Fruit fly (Drosophila melanogaster) whole organism, embryonic: ENCODE results near the gene spirit.

Experiments
- B-H1 ChIP-seq: fragments of 200-800 bp; sonication (Bioruptor generic); IDR thresholded peaks from 3 replicates; pipeline ENCODE4 v1.3.6; 2022; ENCODE audit warnings: missing biosample characterization, missing genetic modification characterization
- CG10321 ChIP-seq: fragments of 200-800 bp; sonication (Bioruptor generic); IDR thresholded peaks from 2 replicates; pipeline ENCODE4 v1.3.6; 2022; ENCODE audit warnings: missing biosample characterization, missing genetic modification characterization
- CG10543 ChIP-seq: fragments of 200-800 bp; sonication (Bioruptor generic); optimal IDR thresholded peaks from 3 replicates; lab custom pipeline; 2017; ENCODE audit warnings: missing biosample characterization, mild to moderate bottlenecking, missing genetic modification characterization, moderate library complexity
- CG10654 ChIP-seq: fragments of 200-800 bp; sonication (Bioruptor generic); optimal IDR thresholded peaks from 2 replicates; lab custom pipeline; 2016; ENCODE audit warnings: missing biosample characterization, missing genetic modification characterization
- CG11504 ChIP-seq: fragments of 200-800 bp; sonication (Bioruptor generic); optimal IDR thresholded peaks from 3 replicates; lab custom pipeline; 2019; ENCODE audit warnings: missing biosample characterization, mild to moderate bottlenecking, missing genetic modification characterization, moderate library complexity
- CG11723 ChIP-seq: fragments of 200-800 bp; sonication (Bioruptor generic); optimal IDR thresholded peaks from 2 replicates; lab custom pipeline; 2017; ENCODE audit warnings: missing biosample characterization, mild to moderate bottlenecking, missing genetic modification characterization
- CG13296 ChIP-seq: fragments of 200-800 bp; sonication (Bioruptor generic); optimal IDR thresholded peaks from 3 replicates; lab custom pipeline; 2018; ENCODE audit warnings: missing biosample characterization, mild to moderate bottlenecking, missing genetic modification characterization
- CG1529 ChIP-seq: fragments of 200-800 bp; sonication (Bioruptor generic); optimal IDR thresholded peaks from 3 replicates; lab custom pipeline; 2018; ENCODE audit warnings: missing biosample characterization, missing genetic modification characterization
- CG15479 ChIP-seq: fragments of 200-800 bp; sonication (Bioruptor generic); optimal IDR thresholded peaks from 3 replicates; lab custom pipeline; 2019; ENCODE audit warnings: missing biosample characterization, mild to moderate bottlenecking, missing genetic modification characterization, moderate library complexity
- CG7556 ChIP-seq: fragments of 200-800 bp; sonication (Bioruptor generic); optimal IDR thresholded peaks from 2 replicates; lab custom pipeline; 2017; ENCODE audit warnings: missing biosample characterization, mild to moderate bottlenecking, missing genetic modification characterization
- CG7928 ChIP-seq: fragments of 200-800 bp; sonication (Bioruptor generic); optimal IDR thresholded peaks from 2 replicates; lab custom pipeline; 2017; ENCODE audit warnings: missing biosample characterization, mild to moderate bottlenecking, missing genetic modification characterization
- CG7963 ChIP-seq: fragments of 200-800 bp; sonication (Bioruptor generic); IDR thresholded peaks from 3 replicates; pipeline ENCODE4 v1.3.6; 2022; ENCODE audit warnings: missing biosample characterization, missing genetic modification characterization; ENCODE audit not compliant: partially characterized antibody
- CG9817 ChIP-seq: fragments of 200-800 bp; sonication (Bioruptor generic); optimal IDR thresholded peaks from 2 replicates; lab custom pipeline; 2018; ENCODE audit warnings: missing biosample characterization, mild to moderate bottlenecking, missing genetic modification characterization, moderate library complexity
- CG9876 ChIP-seq: fragments of 200-800 bp; sonication (Bioruptor generic); optimal IDR thresholded peaks from 2 replicates; lab custom pipeline; 2016; ENCODE audit warnings: missing biosample characterization, missing genetic modification characterization
- Dbx ChIP-seq: fragments of 200-800 bp; sonication (Bioruptor generic); IDR thresholded peaks from 3 replicates; pipeline ENCODE4 v1.3.6; 2022; ENCODE audit warnings: missing biosample characterization, missing genetic modification characterization
- ERR ChIP-seq: fragments of 200-800 bp; sonication (Bioruptor generic); optimal IDR thresholded peaks from 2 replicates; lab custom pipeline; 2016; ENCODE audit warnings: missing biosample characterization, missing genetic modification characterization
- Fer1 ChIP-seq: fragments of 200-800 bp; sonication (Bioruptor generic); optimal IDR thresholded peaks from 2 replicates; lab custom pipeline; 2017; ENCODE audit warnings: missing biosample characterization, mild to moderate bottlenecking, missing genetic modification characterization
- Gsc ChIP-seq: fragments of 200-800 bp; sonication (Bioruptor generic); IDR thresholded peaks from 2 replicates; pipeline ENCODE4 v1.3.6; 2022; ENCODE audit warnings: missing biosample characterization, missing genetic modification characterization
- HLH3B ChIP-seq: fragments of 200-800 bp; sonication (Bioruptor generic); IDR thresholded peaks from 2 replicates; pipeline ENCODE4 v1.3.6; 2022; ENCODE audit warnings: missing biosample characterization, missing genetic modification characterization
- HLH54F ChIP-seq: fragments of 200-800 bp; sonication (Bioruptor generic); optimal IDR thresholded peaks from 3 replicates; lab custom pipeline; 2016; ENCODE audit warnings: missing biosample characterization, missing genetic modification characterization
- HLHmδ ChIP-seq: fragments of 200-800 bp; sonication (Bioruptor generic); optimal IDR thresholded peaks from 2 replicates; lab custom pipeline; 2018; ENCODE audit warnings: missing biosample characterization, mild to moderate bottlenecking, missing genetic modification characterization, moderate library complexity
- Hand ChIP-seq: fragments of 200-800 bp; sonication (Bioruptor generic); optimal IDR thresholded peaks from 2 replicates; lab custom pipeline; 2017; ENCODE audit warnings: mild to moderate bottlenecking, missing biosample characterization, missing genetic modification reagents, missing genetic modification characterization
- Hsf ChIP-seq: fragments of 200-800 bp; sonication (Bioruptor generic); optimal IDR thresholded peaks from 3 replicates; lab custom pipeline; 2016; ENCODE audit warnings: missing biosample characterization, missing genetic modification characterization
- Meics ChIP-seq: fragments of 200-800 bp; sonication (Bioruptor generic); optimal IDR thresholded peaks from 2 replicates; lab custom pipeline; 2017; ENCODE audit warnings: missing biosample characterization, mild to moderate bottlenecking, missing genetic modification characterization
- NC2α ChIP-seq: fragments of 200-800 bp; sonication (Bioruptor generic); optimal IDR thresholded peaks from 2 replicates; lab custom pipeline; 2016; ENCODE audit warnings: missing biosample characterization, missing genetic modification characterization
- NFAT ChIP-seq: fragments of 200-800 bp; sonication (Bioruptor generic); IDR thresholded peaks from 2 replicates; pipeline ENCODE4 v1.3.6; 2022; ENCODE audit warnings: missing biosample characterization, missing genetic modification characterization
- Sry-δ ChIP-seq: fragments of 200-800 bp; sonication (Bioruptor generic); optimal IDR thresholded peaks from 2 replicates; lab custom pipeline; 2016; ENCODE audit warnings: missing biosample characterization, missing genetic modification characterization
- al ChIP-seq: fragments of 200-800 bp; sonication (Bioruptor generic); IDR thresholded peaks from 2 replicates; pipeline ENCODE4 v1.3.6; 2022; ENCODE audit warnings: missing biosample characterization, missing genetic modification characterization
- aop ChIP-seq: fragments of 200-800 bp; sonication (Bioruptor generic); IDR thresholded peaks from 2 replicates; pipeline ENCODE4 v1.3.6; 2022; ENCODE audit warnings: missing biosample characterization, missing genetic modification characterization
- ci ChIP-seq: fragments of 200-800 bp; sonication (Bioruptor generic); IDR thresholded peaks from 3 replicates; pipeline ENCODE4 v1.3.6; 2022; ENCODE audit warnings: missing biosample characterization, missing genetic modification characterization
- corto ChIP-seq: fragments of 200-800 bp; sonication (Bioruptor generic); optimal IDR thresholded peaks from 2 replicates; lab custom pipeline; 2016; ENCODE audit warnings: missing biosample characterization, mild to moderate bottlenecking, missing genetic modification characterization, moderate library complexity
- dm ChIP-seq: fragments of 200-800 bp; sonication (Bioruptor generic); optimal IDR thresholded peaks from 3 replicates; lab custom pipeline; 2016; ENCODE audit warnings: missing biosample characterization, missing genetic modification characterization
- eve ChIP-seq, 2 experiments: fragments of >200 bp; optimal IDR thresholded peaks; 2 replicates each; lab custom pipeline; 2017; ENCODE audit warnings: missing biosample characterization in 2 of 2, missing genetic modification characterization in 2 of 2
- fd64A ChIP-seq: fragments of 200-800 bp; sonication (Bioruptor generic); optimal IDR thresholded peaks from 3 replicates; lab custom pipeline; 2018; ENCODE audit warnings: missing biosample characterization, mild to moderate bottlenecking, missing genetic modification characterization
- fd96Cb ChIP-seq: fragments of 200-800 bp; sonication (Bioruptor generic); optimal IDR thresholded peaks from 2 replicates; lab custom pipeline; 2018; ENCODE audit warnings: missing biosample characterization, mild to moderate bottlenecking, missing genetic modification characterization, moderate library complexity
- gcm ChIP-seq: fragments of 200-800 bp; sonication (Bioruptor generic); optimal IDR thresholded peaks from 2 replicates; lab custom pipeline; 2019; ENCODE audit warnings: missing biosample characterization, mild to moderate bottlenecking, missing genetic modification characterization, moderate library complexity
- lola ChIP-seq, 3 experiments: fragments of >200 bp in 2 of 3; fragments of 200-800 bp in 1 of 3; sonication (Bioruptor generic) in 1 of 3; optimal IDR thresholded peaks; 2 replicates each; lab custom pipeline; 2017 to 2019; ENCODE audit warnings: missing biosample characterization in 3 of 3, missing genetic modification characterization in 3 of 3, mild to moderate bottlenecking in 1 of 3, moderate library complexity in 1 of 3
- lov ChIP-seq, 2 experiments: fragments of 200-800 bp in 1 of 2; fragments of >200 bp in 1 of 2; sonication (Bioruptor generic) in 1 of 2; IDR thresholded peaks in 1 of 2; optimal IDR thresholded peaks in 1 of 2; 2 replicates in 1 of 2; 3 replicates in 1 of 2; pipeline versions ENCODE4 v1.3.6 to Lab custom; 2017 to 2022; ENCODE audit warnings: missing biosample characterization in 1 of 2, missing genetic modification characterization in 1 of 2
- mirr ChIP-seq: fragments of 200-800 bp; sonication (Bioruptor generic); optimal IDR thresholded peaks from 3 replicates; lab custom pipeline; 2018; ENCODE audit warnings: missing biosample characterization, mild to moderate bottlenecking, missing genetic modification characterization
- psq ChIP-seq: fragments of 200-800 bp; sonication (Bioruptor generic); optimal IDR thresholded peaks from 2 replicates; lab custom pipeline; 2017; ENCODE audit warnings: missing biosample characterization, missing genetic modification characterization
- seq ChIP-seq: fragments of 200-800 bp; sonication (Bioruptor generic); IDR thresholded peaks from 2 replicates; pipeline ENCODE4 v1.3.6; 2022; ENCODE audit warnings: missing biosample characterization, missing genetic modification characterization
- slbo ChIP-seq: fragments of 200-800 bp; sonication (Bioruptor generic); IDR thresholded peaks from 2 replicates; pipeline ENCODE4 v1.3.6; 2022; ENCODE audit warnings: missing biosample characterization, missing genetic modification characterization
- trem ChIP-seq: fragments of 200-800 bp; optimal IDR thresholded peaks from 3 replicates; lab custom pipeline; 2019; ENCODE audit warnings: missing biosample characterization, mild to moderate bottlenecking, missing genetic modification characterization, moderate library complexity
- zen2 ChIP-seq: fragments of 200-800 bp; sonication (Bioruptor generic); IDR thresholded peaks from 3 replicates; pipeline ENCODE4 v1.3.6; 2022; ENCODE audit warnings: missing biosample characterization, missing genetic modification characterization; ENCODE audit not compliant: partially characterized antibody

spirit gene

dm6 chrX:8561404-8562397, 11.7 kb downstream of the spirit start (continued):
- TF ChIP-seq Gsc (GFP tag; lab: Robert Waterston, UW) (no peak), CG11504 (tag; lab: Kevin White, UChicago) (no peak), HLHmδ (no peak), NC2α (no peak), Meics (GFP tag; lab: Kevin White, UChicago) (peak; percentile 39), HLH3B (no peak), CG15479 (GFP tag; lab: Kevin White, UChicago) (peak; percentile 83), HLH54F (GFP tag; lab: Kevin White, UChicago) (peak; percentile 28), trem (tag; lab: Kevin White, UChicago) (peak; percentile 13), CG7963 (GFP tag; lab: Robert Waterston, UW) (0 out of 3 replicates have a peak, but pooled peaks have one; percentile 21), CG13296 (GFP tag; lab: Kevin White, UChicago) (no peak), CG7928 (GFP tag; lab: Kevin White, UChicago) (no peak), CG7556 (GFP tag; lab: Kevin White, UChicago) (no peak), CG9817 (tag; lab: Kevin White, UChicago) (no peak), ERR (peak; percentile 41), CG1529 (GFP tag; lab: Kevin White, UChicago) (no peak), al (GFP tag; lab: Robert Waterston, UW) (no peak), lov (optimal IDR thresholded peaks at IDR 0.05; lab: Kevin White, UChicago) (no peak), lov (GFP tag; IDR thresholded peaks at IDR 0.05; lab: Robert Waterston, UW) (0 out of 3 replicates have a peak, but pooled peaks have one; percentile 45), Sry-δ (peak; percentile 58)

- TF ChIP-seq Dbx (GFP tag; lab: Robert Waterston, UW) (no peak), Fer1 (GFP tag; lab: Kevin White, UChicago) (no peak), aop (no peak), CG7963 (GFP tag; lab: Robert Waterston, UW) (no peak), eve (GFP tag; optimal IDR thresholded peaks at IDR 0.05; lab: Kevin White, UChicago) (no peak), mirr (GFP tag; lab: Kevin White, UChicago) (no peak), Hsf (GFP tag; lab: Kevin White, UChicago) (peak; percentile 19), NFAT (no peak), zen2 (GFP tag; lab: Robert Waterston, UW) (peak; percentile 63; the same call in 2 of the 3 replicates), B-H1 (GFP tag; lab: Robert Waterston, UW) (no peak), CG10654 (GFP tag; lab: Kevin White, UChicago) (no peak), psq (peak; percentile 31), seq (no peak), corto (GFP tag; lab: Kevin White, UChicago) (no peak), dm (peak; percentile 81), CG10543 (peak; percentile 35), CG10321 (GFP tag; lab: Robert Waterston, UW) (no peak), fd96Cb (tag; lab: Kevin White, UChicago) (no peak), slbo (GFP tag; lab: Robert Waterston, UW) (0 out of 2 replicates have a peak, but pooled peaks have one; percentile 38), CG9876 (GFP tag; lab: Kevin White, UChicago) (no peak), ci (no peak), HLH54F (GFP tag; lab: Kevin White, UChicago) (no peak), CG11723 (GFP tag; lab: Kevin White, UChicago) (no peak), lola (GFP tag; optimal IDR thresholded peaks at IDR 0.05; lab: Kevin White, UChicago) (peak in 1 of 3 experiments; percentile 24), fd64A (GFP tag; lab: Kevin White, UChicago) (no peak), gcm (GFP tag; lab: Kevin White, UChicago) (peak; percentile 29), Hand (GFP tag; lab: Kevin White, UChicago) (no peak)
These were observed 13.1 kb downstream of the spirit start, which contains the start of the genes CG12112 and Trf4-1 for dm6 chrX:8560087-8560999. TSS of gene CG12112 (minus strand) at chrX:8560192. TSS of gene Trf4-1 (plus strand) at chrX:8560322.
